In genomic region chr3R:10884678-10885421, dm6 we compare ENCODE assay signal across 1 fruit fly cellular context.
TF ChIP-seq lines count a peak whose summit lies in the region.

Gene CG14696, minus strand, starts transcription at chr3R:10885001.

TF ChIP-seq in whole organism, embryonic, 481 proteins besides CTCF, POLR2A, EP300 and RAD21 (continued from another document):
- no peak for TF ChIP-seq CG8944 (GFP tag; optimal IDR thresholded peaks at IDR 0.05; lab: Kevin White, UChicago)
